Fruit fly (Drosophila melanogaster): ENCODE measurements around the gene Gbeta5.

Gbeta5 gene

DNA sequence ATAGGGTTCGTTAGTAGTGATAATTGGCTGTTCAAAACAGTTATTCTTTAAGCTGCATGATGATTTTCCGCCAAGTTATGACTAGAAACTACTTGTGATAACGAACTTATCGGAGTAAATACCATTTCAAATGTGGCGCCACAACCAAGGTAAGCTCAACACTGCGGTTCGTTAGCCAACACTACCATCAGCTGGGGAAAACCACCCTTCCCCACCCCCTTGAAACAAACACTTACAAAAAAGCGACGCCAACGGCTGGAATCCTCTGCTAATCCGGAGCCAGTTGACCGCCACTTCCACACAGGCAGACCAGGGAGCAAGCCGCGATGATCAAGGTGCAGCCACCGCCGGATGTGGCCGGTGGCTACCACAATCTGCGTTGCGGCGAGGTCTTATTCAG is 643 bp upstream of the Gbeta5 start, which contains the start of gene CG18262 (continued):
- TF ChIP-seq CG13296 (GFP tag; optimal IDR thresholded peaks at IDR 0.05) (no peak), CG18011 (GFP tag; optimal IDR thresholded peaks at IDR 0.05) (no peak), D (optimal IDR thresholded peaks at IDR 0.05) (no peak), D (GFP tag; optimal IDR thresholded peaks at IDR 0.05) (no peak), CG9609 (GFP tag; optimal IDR thresholded peaks at IDR 0.05) (no peak), CG6272 (GFP tag; IDR thresholded peaks at IDR 0.05) (no peak), scrt (GFP tag; optimal IDR thresholded peaks at IDR 0.05) (no peak), Hr51 (GFP tag; optimal IDR thresholded peaks at IDR 0.05) (no peak), CTCF (GFP tag; optimal IDR thresholded peaks at IDR 0.05) (peak; percentile 23), CG13894 (tag; optimal IDR thresholded peaks at IDR 0.05) (no peak), Fer3 (tag; optimal IDR thresholded peaks at IDR 0.05) (no peak), CG2199 (GFP tag; IDR thresholded peaks at IDR 0.05) (no peak), CG18619 (GFP tag; optimal IDR thresholded peaks at IDR 0.05) (no peak), Dbx (GFP tag; IDR thresholded peaks at IDR 0.05) (no peak), CG2202 (tag; optimal IDR thresholded peaks at IDR 0.05) (no peak), CG15514 (GFP tag; optimal IDR thresholded peaks at IDR 0.05) (peak; percentile 72), pan (optimal IDR thresholded peaks at IDR 0.05) (no peak), pan (GFP tag; optimal IDR thresholded peaks at IDR 0.05 in 1 of 2, IDR thresholded peaks at IDR 0.05 in 1 of 2) (no peak), CG12299 (tag; optimal IDR thresholded peaks at IDR 0.05) (no peak), seq (GFP tag; IDR thresholded peaks at IDR 0.05) (no peak), CG1602 (GFP tag; optimal IDR thresholded peaks at IDR 0.05) (no peak), CG10462 (GFP tag; optimal IDR thresholded peaks at IDR 0.05) (no peak), tup (GFP tag; optimal IDR thresholded peaks at IDR 0.05) (no peak), klu (GFP tag; IDR thresholded peaks at IDR 0.05) (no peak), Sin3A (optimal IDR thresholded peaks at IDR 0.05) (no peak), HLHmδ (GFP tag; optimal IDR thresholded peaks at IDR 0.05) (no peak), zfh1 (GFP tag; IDR thresholded peaks at IDR 0.05) (no peak), cas (GFP tag; IDR thresholded peaks at IDR 0.05) (no peak), CG13424 (tag; optimal IDR thresholded peaks at IDR 0.05) (no peak), MTF-1 (GFP tag; optimal IDR thresholded peaks at IDR 0.05; ENCODE audit: borderline replicate concordance) (no peak), Opbp (GFP tag; IDR thresholded peaks at IDR 0.05; ENCODE audit: partially characterized antibody) (no peak), CG13287 (GFP tag; IDR thresholded peaks at IDR 0.05; ENCODE audit: partially characterized antibody) (peak; percentile 8; the same call in 1 of the 2 replicates), Sox102F (GFP tag; optimal IDR thresholded peaks at IDR 0.05) (no peak), CG3838 (GFP tag; optimal IDR thresholded peaks at IDR 0.05) (no peak), slou (GFP tag; optimal IDR thresholded peaks at IDR 0.05) (no peak), pb (GFP tag; optimal IDR thresholded peaks at IDR 0.05) (no peak), NC2β (GFP tag; optimal IDR thresholded peaks at IDR 0.05) (no peak), crol (GFP tag; IDR thresholded peaks at IDR 0.05) (peak; percentile 83), Dek (tag; optimal IDR thresholded peaks at IDR 0.05) (no peak), tx (GFP tag; optimal IDR thresholded peaks at IDR 0.05) (no peak), CG17359 (tag; optimal IDR thresholded peaks at IDR 0.05) (no peak), CG10565 (GFP tag; optimal IDR thresholded peaks at IDR 0.05) (no peak), dmrt11E (tag; optimal IDR thresholded peaks at IDR 0.05) (no peak), CG31224 (GFP tag; IDR thresholded peaks at IDR 0.05) (no peak), B-H2 (GFP tag; optimal IDR thresholded peaks at IDR 0.05) (peak; percentile 14), br (optimal IDR thresholded peaks at IDR 0.05) (no peak), schlank (tag; optimal IDR thresholded peaks at IDR 0.05) (no peak), CG14710 (tag; optimal IDR thresholded peaks at IDR 0.05) (no peak), CG3847 (GFP tag; IDR thresholded peaks at IDR 0.05) (peak; percentile 28; the same call in 1 of the 2 replicates), MESR4 (GFP tag; optimal IDR thresholded peaks at IDR 0.05) (peak; percentile 39), CG12071 (GFP tag; optimal IDR thresholded peaks at IDR 0.05) (no peak), ash1 (GFP tag; optimal IDR thresholded peaks at IDR 0.05) (no peak), CG12942 (GFP tag; optimal IDR thresholded peaks at IDR 0.05) (no peak)

Data from whole organism, embryonic.